Worm (Caenorhabditis elegans) whole organism, late embryonic: Measurements from ENCODE around the gene madf-5.

Experiments used
- C08G9.2 ChIP-seq: sonication (generic microtip); optimal IDR thresholded peaks from 2 replicates; lab custom pipeline; 2016; ENCODE audit warnings: mild to moderate bottlenecking, missing genetic modification characterization, moderate library complexity, missing compliant biosample characterization
- C38D4.7 ChIP-seq: fragments of 200-800 bp; sonication (Bioruptor generic); optimal IDR thresholded peaks from 2 replicates; lab custom pipeline; 2018; ENCODE audit warnings: mild to moderate bottlenecking, missing genetic modification characterization, moderate library complexity, missing compliant biosample characterization
- F13H6.1 ChIP-seq: sonication (generic microtip); optimal IDR thresholded peaks from 2 replicates; lab custom pipeline; 2016; ENCODE audit warnings: missing genetic modification characterization, missing compliant biosample characterization
- K02D7.2 ChIP-seq: sonication (generic microtip); optimal IDR thresholded peaks from 2 replicates; lab custom pipeline; 2017; ENCODE audit warnings: mild to moderate bottlenecking, missing genetic modification characterization, missing compliant biosample characterization
- K09A11.1 ChIP-seq: sonication (generic microtip); optimal IDR thresholded peaks from 2 replicates; lab custom pipeline; 2017; ENCODE audit warnings: antibody characterized with exemption, mild to moderate bottlenecking, missing genetic modification characterization, missing compliant biosample characterization; ENCODE audit not compliant: insufficient read depth
- Y22D7AL.16 ChIP-seq: sonication (generic microtip); optimal IDR thresholded peaks from 2 replicates; lab custom pipeline; 2016; ENCODE audit warnings: missing genetic modification characterization, missing compliant biosample characterization
- ahr-1 ChIP-seq: sonication (generic microtip); optimal IDR thresholded peaks from 2 replicates; lab custom pipeline; 2016; ENCODE audit warnings: missing genetic modification characterization, missing compliant biosample characterization
- ama-1 ChIP-seq: fragments of 150-350 bp; optimal IDR thresholded peaks from 2 replicates; lab custom pipeline; 2014
- ceh-14 ChIP-seq: sonication (generic microtip); optimal IDR thresholded peaks from 2 replicates; lab custom pipeline; 2016; ENCODE audit warnings: missing genotype, missing genetic modification characterization, missing compliant biosample characterization
- ceh-18 ChIP-seq: sonication (generic microtip); optimal IDR thresholded peaks from 2 replicates; lab custom pipeline; 2016; ENCODE audit warnings: missing genetic modification characterization, missing compliant biosample characterization
- ceh-19 ChIP-seq: fragments of 200-800 bp; sonication (Bioruptor generic); optimal IDR thresholded peaks from 2 replicates; lab custom pipeline; 2018; ENCODE audit warnings: mild to moderate bottlenecking, missing genetic modification characterization, missing compliant biosample characterization
- ceh-2 ChIP-seq: sonication (generic microtip); optimal IDR thresholded peaks from 2 replicates; lab custom pipeline; 2016; ENCODE audit warnings: missing genotype, missing genetic modification characterization, missing compliant biosample characterization
- ceh-22 ChIP-seq: sonication (generic microtip); optimal IDR thresholded peaks from 2 replicates; lab custom pipeline; 2017; ENCODE audit warnings: missing biosample characterization, missing genetic modification characterization
- ceh-24 ChIP-seq: sonication (generic microtip); optimal IDR thresholded peaks from 2 replicates; lab custom pipeline; 2016; ENCODE audit warnings: mild to moderate bottlenecking, missing genetic modification characterization, missing compliant biosample characterization
- ceh-31 ChIP-seq: sonication (generic microtip); optimal IDR thresholded peaks from 2 replicates; lab custom pipeline; 2016; ENCODE audit warnings: missing genetic modification characterization, missing compliant biosample characterization
- ceh-34 ChIP-seq: sonication (generic microtip); optimal IDR thresholded peaks from 2 replicates; lab custom pipeline; 2016; ENCODE audit warnings: mild to moderate bottlenecking, missing genetic modification characterization, missing compliant biosample characterization
- ceh-45 ChIP-seq: fragments of 200-800 bp; sonication (Bioruptor generic); IDR thresholded peaks from 2 replicates; pipeline ENCODE4 v1.3.6; 2022; ENCODE audit warnings: missing genetic modification reagents, missing genetic modification characterization, missing compliant biosample characterization
- ceh-6 ChIP-seq: fragments of 200-800 bp; sonication (Bioruptor generic); optimal IDR thresholded peaks from 2 replicates; lab custom pipeline; 2018; ENCODE audit warnings: mild to moderate bottlenecking, missing genetic modification characterization, missing compliant biosample characterization
- ceh-9 ChIP-seq: sonication (generic microtip); optimal IDR thresholded peaks from 2 replicates; lab custom pipeline; 2016; ENCODE audit warnings: mild to moderate bottlenecking, missing genetic modification characterization, inconsistent platforms, missing compliant biosample characterization
- che-1 ChIP-seq: sonication (generic microtip); optimal IDR thresholded peaks from 2 replicates; lab custom pipeline; 2016; ENCODE audit warnings: mild to moderate bottlenecking, missing genetic modification characterization, missing compliant biosample characterization
- dve-1 ChIP-seq: sonication (generic microtip); optimal IDR thresholded peaks from 2 replicates; lab custom pipeline; 2017; ENCODE audit warnings: antibody characterized with exemption, mild to moderate bottlenecking, missing genetic modification characterization, missing compliant biosample characterization
- ets-4 ChIP-seq: sonication (generic microtip); optimal IDR thresholded peaks from 2 replicates; lab custom pipeline; 2016; ENCODE audit warnings: missing genetic modification characterization, missing compliant biosample characterization
- eyg-1 ChIP-seq: sonication (generic microtip); optimal IDR thresholded peaks from 2 replicates; lab custom pipeline; 2016; ENCODE audit warnings: missing genotype, missing genetic modification characterization, missing compliant biosample characterization
- fkh-10 ChIP-seq: fragments of 150-350 bp; optimal IDR thresholded peaks from 2 replicates; lab custom pipeline; 2014; ENCODE audit warnings: missing biosample characterization, missing genetic modification reagents, missing genetic modification characterization
- fkh-6 ChIP-seq: sonication (generic microtip); optimal IDR thresholded peaks from 2 replicates; lab custom pipeline; 2016; ENCODE audit warnings: missing genetic modification characterization, missing compliant biosample characterization
- gmeb-2 ChIP-seq: sonication (generic microtip); optimal IDR thresholded peaks from 2 replicates; lab custom pipeline; 2016; ENCODE audit warnings: missing genetic modification characterization, inconsistent platforms, missing compliant biosample characterization
- hlh-13 ChIP-seq: fragments of 200-800 bp; sonication (Bioruptor generic); optimal IDR thresholded peaks from 2 replicates; lab custom pipeline; 2018; ENCODE audit warnings: mild to moderate bottlenecking, missing genetic modification characterization, missing compliant biosample characterization
- hlh-30 ChIP-seq: sonication (generic microtip); optimal IDR thresholded peaks from 2 replicates; lab custom pipeline; 2017; ENCODE audit warnings: antibody characterized with exemption, missing genetic modification characterization, missing compliant biosample characterization; ENCODE audit not compliant: insufficient read depth
- hlh-6 ChIP-seq: sonication (generic microtip); optimal IDR thresholded peaks from 2 replicates; lab custom pipeline; 2016; ENCODE audit warnings: missing genotype, missing genetic modification characterization, missing compliant biosample characterization
- hlh-8 ChIP-seq: sonication (generic microtip); optimal IDR thresholded peaks from 2 replicates; lab custom pipeline; 2016; ENCODE audit warnings: missing genotype, missing genetic modification characterization, missing compliant biosample characterization
- lin-11 ChIP-seq: fragments of 200-800 bp; sonication (Bioruptor generic); optimal IDR thresholded peaks from 2 replicates; lab custom pipeline; 2018; ENCODE audit warnings: mild to moderate bottlenecking, missing genetic modification characterization, missing compliant biosample characterization
- madf-2 ChIP-seq: sonication (generic microtip); optimal IDR thresholded peaks from 2 replicates; lab custom pipeline; 2017; ENCODE audit warnings: missing genetic modification characterization, missing compliant biosample characterization
- mec-3 ChIP-seq: sonication (generic microtip); optimal IDR thresholded peaks from 2 replicates; lab custom pipeline; 2016; ENCODE audit warnings: borderline replicate concordance, missing genetic modification characterization, missing compliant biosample characterization
- nfya-1 ChIP-seq: sonication (generic microtip); optimal IDR thresholded peaks from 2 replicates; lab custom pipeline; 2017; ENCODE audit warnings: missing genetic modification characterization, mild to moderate bottlenecking, missing compliant biosample characterization, antibody characterized with exemption, moderate library complexity
- nhr-11 ChIP-seq: fragments of 150-350 bp; optimal IDR thresholded peaks from 2 replicates; lab custom pipeline; 2014; ENCODE audit warnings: missing biosample characterization, missing genetic modification characterization
- nhr-232 ChIP-seq: sonication (generic microtip); optimal IDR thresholded peaks from 2 replicates; lab custom pipeline; 2016; ENCODE audit warnings: missing genetic modification characterization, missing compliant biosample characterization
- npax-4 ChIP-seq: sonication (generic microtip); optimal IDR thresholded peaks from 2 replicates; lab custom pipeline; 2016; ENCODE audit warnings: missing genetic modification characterization, missing compliant biosample characterization
- pag-3 ChIP-seq: sonication (generic microtip); optimal IDR thresholded peaks from 2 replicates; lab custom pipeline; 2016; ENCODE audit warnings: missing compliant biosample characterization, missing genetic modification characterization, borderline replicate concordance
- pat-9 ChIP-seq: fragments of 200-800 bp; sonication (Bioruptor generic); optimal IDR thresholded peaks from 2 replicates; lab custom pipeline; 2018; ENCODE audit warnings: mild to moderate bottlenecking, missing genetic modification characterization, moderate library complexity, missing compliant biosample characterization
- pax-1 ChIP-seq: fragments of 150-350 bp; optimal IDR thresholded peaks from 2 replicates; lab custom pipeline; 2014; ENCODE audit warnings: missing biosample characterization, missing genetic modification characterization
- pha-2 ChIP-seq: sonication (generic microtip); optimal IDR thresholded peaks from 2 replicates; lab custom pipeline; 2017; ENCODE audit warnings: mild to moderate bottlenecking, missing genetic modification characterization, missing compliant biosample characterization
- pros-1 ChIP-seq: fragments of 150-350 bp; optimal IDR thresholded peaks from 2 replicates; lab custom pipeline; 2014; ENCODE audit warnings: missing biosample characterization, missing genetic modification reagents, missing genetic modification characterization
- ref-2 ChIP-seq: sonication (generic microtip); optimal IDR thresholded peaks from 2 replicates; lab custom pipeline; 2016; ENCODE audit warnings: missing genetic modification characterization, missing compliant biosample characterization
- rnt-1 ChIP-seq: sonication (generic microtip); optimal IDR thresholded peaks from 2 replicates; lab custom pipeline; 2016; ENCODE audit warnings: missing genetic modification characterization, missing compliant biosample characterization
- sdc-2 ChIP-seq: sonication (generic microtip); optimal IDR thresholded peaks from 2 replicates; lab custom pipeline; 2016; ENCODE audit warnings: missing genotype, missing genetic modification characterization, missing compliant biosample characterization
- sox-2 ChIP-seq: fragments of 200-800 bp; sonication (Bioruptor generic); IDR thresholded peaks from 2 replicates; pipeline ENCODE4 v1.3.6; 2022; ENCODE audit warnings: missing genetic modification reagents, missing genetic modification characterization, missing compliant biosample characterization
- sox-4 ChIP-seq: sonication (generic microtip); optimal IDR thresholded peaks from 2 replicates; lab custom pipeline; 2017; ENCODE audit warnings: mild to moderate bottlenecking, missing genetic modification characterization, inconsistent platforms, missing compliant biosample characterization
- syd-9 ChIP-seq: sonication (generic microtip); optimal IDR thresholded peaks from 2 replicates; lab custom pipeline; 2016; ENCODE audit warnings: mild to moderate bottlenecking, missing genetic modification characterization, moderate library complexity, missing compliant biosample characterization
- ttx-3 ChIP-seq: sonication (generic microtip); optimal IDR thresholded peaks from 2 replicates; lab custom pipeline; 2016; ENCODE audit warnings: missing genetic modification reagents, missing genetic modification characterization, missing compliant biosample characterization
- unc-42 ChIP-seq: sonication (generic microtip); optimal IDR thresholded peaks from 2 replicates; lab custom pipeline; 2016; ENCODE audit warnings: missing genotype, missing genetic modification characterization, missing compliant biosample characterization
- unc-86 ChIP-seq: sonication (generic microtip); optimal IDR thresholded peaks from 2 replicates; lab custom pipeline; 2016; ENCODE audit warnings: missing genetic modification characterization, missing compliant biosample characterization
- zip-5 ChIP-seq: sonication (generic microtip); optimal IDR thresholded peaks from 2 replicates; lab custom pipeline; 2016; ENCODE audit warnings: missing genetic modification characterization, missing compliant biosample characterization
- ztf-16 ChIP-seq: sonication (generic microtip); optimal IDR thresholded peaks from 2 replicates; lab custom pipeline; 2017; ENCODE audit warnings: missing genetic modification characterization, missing compliant biosample characterization

madf-5 gene

DNA sequence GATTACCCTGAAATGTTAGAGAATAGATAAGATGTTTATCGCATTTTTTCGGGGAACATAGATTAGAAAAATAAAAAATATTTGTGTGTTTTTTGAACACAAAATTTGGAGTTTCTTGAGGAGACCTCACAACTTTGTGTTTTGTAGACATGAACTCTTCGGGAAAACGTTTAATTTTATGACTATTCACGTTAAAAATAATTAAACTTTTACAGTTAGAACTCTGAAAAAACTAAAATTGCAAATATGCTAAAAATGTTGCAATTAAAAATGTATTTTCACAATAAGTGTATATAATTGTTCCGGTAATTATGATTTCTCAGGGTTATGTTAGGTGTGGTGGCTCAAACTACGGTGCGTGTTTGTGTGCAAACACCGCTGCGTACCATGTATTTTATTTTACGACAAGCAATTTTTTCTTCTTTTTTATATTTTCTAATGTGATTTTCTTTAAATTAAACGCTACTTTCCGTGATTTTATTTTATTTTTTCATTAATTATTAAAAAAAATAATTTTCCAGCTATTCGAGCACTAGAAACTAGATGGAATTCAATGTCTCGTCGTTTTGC lies 45.1 kb upstream of the madf-5 start, which contains the start of the genes F57C2.5 and spat-1:
F57C2.5 (minus strand) TSS at position 7 of the 570 bp plus-strand sequence.
spat-1 (plus strand) TSS at position 520 of the 570 bp plus-strand sequence.
- TF ChIP-seq sox-2: no peak
- TF ChIP-seq ceh-34 (tag; lab: Kevin White, UChicago): peak; percentile 80
- TF ChIP-seq ceh-6 (GFP tag; lab: Kevin White, UChicago): no peak
- no peak for TF ChIP-seq lin-11
- TF ChIP-seq ttx-3 (tag; lab: Kevin White, UChicago): peak; percentile 49
- TF ChIP-seq gmeb-2 (tag; lab: Kevin White, UChicago): no peak
- TF ChIP-seq fkh-6 (tag; lab: Kevin White, UChicago): peak; percentile 73
- TF ChIP-seq mec-3: peak; percentile 73
- peak; percentile 96 for TF ChIP-seq ceh-2 (tag; lab: Kevin White, UChicago)
- peak; percentile 96 for TF ChIP-seq ahr-1 (tag; lab: Kevin White, UChicago)
- TF ChIP-seq zip-5 (tag; lab: Kevin White, UChicago): peak; percentile 96
- TF ChIP-seq madf-2 (tag; lab: Kevin White, UChicago): peak; percentile 6
- no peak for TF ChIP-seq pax-1 (tag; lab: Kevin White, UChicago)
- TF ChIP-seq ceh-9 (tag; lab: Kevin White, UChicago): no peak
- no peak for TF ChIP-seq K09A11.1 (tag; lab: Kevin White, UChicago)
- peak; percentile 96 for TF ChIP-seq ref-2
- TF ChIP-seq che-1 (tag; lab: Kevin White, UChicago): peak; percentile 51
- TF ChIP-seq dve-1 (tag; lab: Kevin White, UChicago): no peak
- peak; percentile 70 for TF ChIP-seq ceh-18 (tag; lab: Kevin White, UChicago)
- peak; percentile 92 for TF ChIP-seq rnt-1 (tag; lab: Kevin White, UChicago)
- no peak for TF ChIP-seq hlh-13
- TF ChIP-seq ama-1: no peak
- peak; percentile 61 for TF ChIP-seq pha-2 (tag; lab: Kevin White, UChicago)
- TF ChIP-seq hlh-8 (tag; lab: Kevin White, UChicago): peak; percentile 96
- no peak for TF ChIP-seq K02D7.2 (tag; lab: Kevin White, UChicago)
- TF ChIP-seq npax-4: peak; percentile 19
- peak; percentile 92 for TF ChIP-seq F13H6.1 (tag; lab: Kevin White, UChicago)
- peak; percentile 97 for TF ChIP-seq ets-4 (tag; lab: Kevin White, UChicago)
- peak; percentile 79 for TF ChIP-seq pag-3 (tag; lab: Kevin White, UChicago)
- TF ChIP-seq ceh-31 (tag; lab: Kevin White, UChicago): peak; percentile 99
- TF ChIP-seq ceh-19 (GFP tag; lab: Kevin White, UChicago): peak; percentile 64
- peak; percentile 6 for TF ChIP-seq hlh-6 (tag; lab: Kevin White, UChicago)
- TF ChIP-seq nhr-11 (tag; lab: Kevin White, UChicago): no peak
- TF ChIP-seq fkh-10 (GFP tag; lab: Kevin White, UChicago): no peak
- peak; percentile 86 for TF ChIP-seq unc-42 (tag; lab: Kevin White, UChicago)
- TF ChIP-seq nfya-1 (tag; lab: Kevin White, UChicago): peak; percentile 68
- TF ChIP-seq hlh-30 (tag; lab: Kevin White, UChicago): no peak
- no peak for TF ChIP-seq ceh-45 (GFP tag; lab: Robert Waterston, UW)
- peak; percentile 58 for TF ChIP-seq syd-9 (tag; lab: Kevin White, UChicago)
- peak; percentile 97 for TF ChIP-seq ceh-14 (tag; lab: Kevin White, UChicago)
- TF ChIP-seq pat-9 (tag; lab: Kevin White, UChicago): no peak
- no peak for TF ChIP-seq sox-4 (tag; lab: Kevin White, UChicago)
- no peak for TF ChIP-seq Y22D7AL.16 (tag; lab: Kevin White, UChicago)
- TF ChIP-seq ceh-22 (tag; lab: Kevin White, UChicago): no peak
- TF ChIP-seq ztf-16 (tag; lab: Kevin White, UChicago): peak; percentile 80
- TF ChIP-seq C38D4.7 (GFP tag; lab: Kevin White, UChicago): no peak
- TF ChIP-seq ceh-24 (tag; lab: Kevin White, UChicago): peak; percentile 53
- peak; percentile 94 for TF ChIP-seq C08G9.2 (tag; lab: Kevin White, UChicago)
- peak; percentile 81 for TF ChIP-seq unc-86
- TF ChIP-seq nhr-232: no peak
- peak; percentile 21 for TF ChIP-seq sdc-2 (tag; lab: Kevin White, UChicago)
- no peak for TF ChIP-seq pros-1 (tag; lab: Kevin White, UChicago)
- TF ChIP-seq eyg-1: peak; percentile 8
